Worm (Caenorhabditis elegans) whole organism, midembryonic: ENCODE measurements around the gene Y49F6C.8.

Experiments
- T22C8.4 ChIP-seq: fragments of 200-800 bp; sonication (Bioruptor generic); IDR thresholded peaks from 2 replicates; pipeline ENCODE4 v1.3.6; 2022; ENCODE audit warnings: missing genetic modification characterization, missing compliant biosample characterization
- klf-2 ChIP-seq: fragments of 200-800 bp; sonication (Bioruptor generic); conservative IDR thresholded peaks from 2 replicates; pipeline ENCODE4 v1.3.6; 2022; ENCODE audit warnings: missing genetic modification reagents, missing genetic modification characterization, missing compliant biosample characterization
- med-1 ChIP-seq: sonication (generic microtip); optimal IDR thresholded peaks from 2 replicates; lab custom pipeline; 2017; ENCODE audit warnings: missing genetic modification characterization, mild to moderate bottlenecking, missing compliant biosample characterization, antibody characterized with exemption, missing genetic modification reagents; ENCODE audit not compliant: insufficient read depth
- ref-1 ChIP-seq: fragments of 200-800 bp; sonication (Bioruptor generic); conservative IDR thresholded peaks from 2 replicates; pipeline ENCODE4 v1.3.6; 2022; ENCODE audit warnings: missing genetic modification reagents, missing genetic modification characterization, missing compliant biosample characterization
- tab-1 ChIP-seq: fragments of 200-800 bp; sonication (Bioruptor generic); IDR thresholded peaks from 2 replicates; pipeline ENCODE4 v1.3.6; 2022; ENCODE audit warnings: missing genetic modification characterization, missing compliant biosample characterization
- ztf-23 ChIP-seq: fragments of 200-800 bp; sonication (Bioruptor generic); IDR thresholded peaks from 2 replicates; pipeline ENCODE4 v1.3.6; 2022; ENCODE audit warnings: missing genetic modification reagents, missing genetic modification characterization, missing compliant biosample characterization
- ztf-29 ChIP-seq: fragments of 200-800 bp; sonication (Bioruptor generic); IDR thresholded peaks from 2 replicates; pipeline ENCODE4 v1.3.6; 2022; ENCODE audit warnings: missing genetic modification reagents, missing genetic modification characterization, missing compliant biosample characterization

DNA sequence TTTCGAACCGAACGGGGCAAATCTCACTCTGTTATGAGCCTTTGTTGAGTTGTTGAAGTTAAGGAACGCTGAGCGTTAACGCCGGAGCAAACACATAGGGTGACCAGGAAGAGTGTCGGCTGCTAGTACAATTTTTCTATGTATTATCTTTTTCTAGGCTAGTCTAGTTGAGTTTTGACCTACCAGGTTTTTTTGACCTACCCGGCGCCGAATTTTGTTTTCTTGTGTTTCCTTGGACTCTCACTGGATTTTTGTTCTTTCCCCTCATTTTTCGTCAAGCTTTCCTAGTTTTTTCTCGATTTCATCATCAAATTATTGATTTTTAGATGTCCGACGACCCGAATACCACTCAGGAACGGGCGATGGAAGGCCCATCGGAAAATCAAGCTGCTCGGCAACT, 11.6 kb upstream of the Y49F6C.8 start, which contains the start of gene T06D4.1:
- no peak for TF ChIP-seq ztf-23 (GFP tag; lab: Robert Waterston, UW)
- no peak for TF ChIP-seq med-1 (GFP tag; lab: Kevin White, UChicago)
- no peak for TF ChIP-seq T22C8.4 (GFP tag; lab: Robert Waterston, UW)
- no peak for TF ChIP-seq klf-2 (GFP tag; lab: Robert Waterston, UW)
- no peak for TF ChIP-seq ztf-29
- TF ChIP-seq tab-1 (GFP tag; lab: Robert Waterston, UW) = no peak
- no peak for TF ChIP-seq ref-1 (GFP tag; lab: Robert Waterston, UW)
